Worm (Caenorhabditis elegans) whole organism, L3 larva: ENCODE results near the gene nlp-55.
A peak's percentile ranks its signal among the peaks of the same experiment; 100 is the strongest.

Experiments used
- nhr-11 ChIP-seq: fragments of 150-350 bp; optimal IDR thresholded peaks from 2 replicates; lab custom pipeline; 2014; ENCODE audit warnings: missing biosample characterization, missing genetic modification characterization
- nhr-237 ChIP-seq: fragments of 150-350 bp; optimal IDR thresholded peaks from 2 replicates; lab custom pipeline; 2014; ENCODE audit warnings: missing biosample characterization, missing genetic modification characterization
- nhr-25 ChIP-seq: sonication (generic microtip); optimal IDR thresholded peaks from 2 replicates; lab custom pipeline; 2017; ENCODE audit warnings: missing biosample characterization, missing genetic modification characterization
- pha-4 ChIP-seq: fragments of 150-350 bp; optimal IDR thresholded peaks from 2 replicates; lab custom pipeline; 2014; ENCODE audit warnings: missing biosample characterization, missing genetic modification reagents, missing genetic modification characterization
- snpc-4 ChIP-seq: fragments of 150-350 bp; optimal IDR thresholded peaks from 2 replicates; lab custom pipeline; 2014; ENCODE audit warnings: missing biosample characterization, missing genetic modification characterization
- unc-62 ChIP-seq: fragments of 150-350 bp; sonication (generic microtip); optimal IDR thresholded peaks from 4 replicates; lab custom pipeline; 2014; ENCODE audit warnings: missing biosample characterization, missing genetic modification reagents, missing genetic modification characterization

DNA sequence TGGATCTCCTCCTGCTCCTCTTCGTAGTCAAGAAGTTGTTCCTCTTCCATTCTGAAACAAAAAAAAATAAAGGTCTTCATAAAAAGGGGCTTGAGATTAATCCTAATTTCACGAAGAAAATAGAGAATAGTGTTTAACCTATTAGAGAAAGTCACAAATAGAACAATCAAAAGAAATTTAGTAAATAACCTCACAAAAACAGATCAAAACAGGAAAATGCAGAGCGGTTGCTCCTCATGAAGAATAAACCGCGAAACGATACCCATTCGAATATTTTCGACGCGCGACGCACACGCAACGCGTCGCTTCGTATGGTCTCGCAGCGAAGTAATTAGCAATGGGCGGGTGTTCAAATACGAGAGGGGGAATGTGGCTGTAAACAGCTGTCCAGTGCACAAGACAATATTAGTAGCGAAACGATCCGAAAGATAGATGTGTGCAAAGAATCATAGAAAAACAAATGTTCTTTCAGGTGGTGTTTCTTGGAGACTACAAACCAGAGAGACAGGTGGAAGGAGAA, 33.7 kb upstream of the nlp-55 start, which contains the start of gene hel-1:
- TF ChIP-seq pha-4 (tag; lab: Kevin White, UChicago) (peak; percentile 96), nhr-237 (tag; lab: Kevin White, UChicago) (no peak), snpc-4 (tag; lab: Kevin White, UChicago) (peak; percentile 42), nhr-25 (tag; lab: Kevin White, UChicago) (peak; percentile 86), unc-62 (GFP tag; lab: Kevin White, UChicago) (no peak), nhr-11 (tag; lab: Kevin White, UChicago) (no peak)
